Fruit fly (Drosophila melanogaster) whole organism, larva: Measurements from ENCODE around the gene CG42541.
"Not testable (repeated sequence)": the region's sequence is repeated elsewhere in the genome, so short reads cannot be mapped to it uniquely, and the experiment has no call there.

Experiments used
- noc ChIP-seq: fragments of 200-800 bp; sonication (Bioruptor generic); optimal IDR thresholded peaks from 3 replicates; lab custom pipeline; 2019; ENCODE audit warnings: missing biosample characterization, mild to moderate bottlenecking, missing genetic modification characterization, moderate library complexity

CG42541 gene

DNA sequence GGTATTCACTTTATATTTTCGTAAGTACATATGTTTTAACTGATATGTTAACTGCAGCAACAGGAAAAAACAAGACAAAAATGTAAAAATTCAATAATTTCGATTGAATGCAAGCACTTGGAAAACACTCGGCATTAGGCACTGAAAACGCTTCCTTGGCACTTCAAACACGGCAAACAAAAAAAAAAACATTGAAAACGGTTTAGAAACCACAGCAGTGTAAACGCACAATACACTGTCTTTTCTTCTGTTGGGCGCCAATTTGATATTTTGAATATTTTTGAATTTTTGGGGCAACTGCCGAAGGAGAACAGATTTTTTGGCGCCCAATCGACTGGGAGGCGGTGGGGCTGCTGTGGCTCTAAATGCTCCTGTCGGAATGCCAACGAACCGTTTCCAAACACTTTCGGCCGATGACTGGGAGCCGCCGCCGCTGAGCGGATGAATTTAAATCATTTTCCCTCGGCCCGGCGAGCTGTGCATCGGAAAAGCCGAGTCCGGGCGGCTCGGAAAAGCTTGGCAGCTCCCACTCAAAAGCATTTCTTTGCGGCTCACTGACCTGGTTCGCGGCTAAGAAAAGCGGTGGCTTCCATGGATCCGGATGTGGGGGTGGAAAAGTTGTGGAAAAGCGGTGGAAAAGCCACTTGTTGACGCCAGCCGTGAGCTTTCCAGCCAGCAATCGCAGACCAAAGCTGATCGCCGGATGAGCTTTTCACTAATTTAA, at the start of gene CG42541:
CG42541 (minus strand) TSS at position 51 of the 724 bp plus-strand sequence.
- no peak for TF ChIP-seq noc (tag; lab: Kevin White, UChicago)

DNA sequence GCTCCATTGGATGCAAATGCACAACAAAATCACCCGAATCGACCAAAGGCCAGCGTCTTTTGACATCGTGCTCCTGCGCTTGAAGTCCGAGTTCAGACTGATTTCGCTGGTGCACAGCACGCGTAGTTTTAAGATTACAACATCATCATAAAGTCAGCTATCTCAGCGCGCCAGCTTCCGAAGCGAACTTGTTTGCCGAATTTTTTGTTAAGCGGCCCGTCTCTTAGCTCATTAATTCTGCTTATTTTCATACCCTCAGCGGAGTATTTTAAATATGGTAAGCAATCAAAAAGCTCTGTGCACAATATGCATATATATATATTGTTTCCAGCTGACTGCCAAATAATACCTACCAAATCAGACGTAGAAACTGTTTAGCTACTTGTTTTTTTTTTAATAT, 40.9 kb upstream of the CG42541 start, which contains the start of gene CG6414:
CG6414 (minus strand) TSS at position 101 of the 400 bp plus-strand sequence.
- no peak for TF ChIP-seq noc (tag; lab: Kevin White, UChicago)

dm6 chrX:3968346-3969044, 38.1 kb upstream of the CG42541 start, which contains the start of gene CG6428:
TSS of gene CG6428 (minus strand) at chrX:3968655.
- TF ChIP-seq noc (tag; lab: Kevin White, UChicago), result peak; percentile 45

dm6 chrX:3967613-3968012, 37.2 kb upstream of the CG42541 start:
- TF ChIP-seq noc (tag; lab: Kevin White, UChicago), result no peak

dm6 chrX:3964965-3965420, 34.6 kb upstream of the CG42541 start, which contains the start of gene lva:
TSS of gene lva (minus strand) at chrX:3965327.
- no peak for TF ChIP-seq noc (tag; lab: Kevin White, UChicago)

dm6 chrX:3950199-3950645, 19.8 kb upstream of the CG42541 start:
- TF ChIP-seq noc (tag; lab: Kevin White, UChicago), result no peak

dm6 chrX:3949409-3950178, 19.2 kb upstream of the CG42541 start:
- TF ChIP-seq noc (tag; lab: Kevin White, UChicago), result no peak

dm6 chrX:3948889-3949288, 18.5 kb upstream of the CG42541 start, which contains the start of gene Vap33:
TSS of gene Vap33 (plus strand) at chrX:3948975.
- TF ChIP-seq noc (tag; lab: Kevin White, UChicago), result no peak

dm6 chrX:3944743-3945142, 14.4 kb upstream of the CG42541 start, which contains the start of gene Gem4c:
TSS of gene Gem4c (plus strand) at chrX:3945043.
- not testable (repeated sequence) for TF ChIP-seq noc (tag; lab: Kevin White, UChicago)

DNA sequence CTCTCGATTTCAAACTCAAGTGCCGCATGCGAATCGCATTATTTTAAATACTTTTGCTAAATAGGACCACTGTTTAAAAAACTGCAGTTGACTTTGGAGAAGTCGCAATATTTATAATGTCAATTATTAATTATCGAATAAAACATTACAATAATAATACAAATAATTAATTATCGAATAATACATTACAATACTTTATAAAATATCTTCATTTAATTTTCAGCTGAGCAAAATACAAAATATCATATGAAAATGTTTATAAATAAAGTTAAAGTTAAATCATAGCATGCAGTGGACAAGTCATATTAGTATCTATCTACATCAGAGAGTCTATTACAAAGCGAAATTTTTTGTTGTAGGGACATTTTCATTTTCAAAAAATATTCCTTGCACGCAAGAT, 10.2 kb upstream of the CG42541 start, which contains the start of gene Gem4b:
Gem4b (plus strand) TSS at position 301 of the 400 bp plus-strand sequence.
- TF ChIP-seq noc (tag; lab: Kevin White, UChicago), result not testable (repeated sequence)

DNA sequence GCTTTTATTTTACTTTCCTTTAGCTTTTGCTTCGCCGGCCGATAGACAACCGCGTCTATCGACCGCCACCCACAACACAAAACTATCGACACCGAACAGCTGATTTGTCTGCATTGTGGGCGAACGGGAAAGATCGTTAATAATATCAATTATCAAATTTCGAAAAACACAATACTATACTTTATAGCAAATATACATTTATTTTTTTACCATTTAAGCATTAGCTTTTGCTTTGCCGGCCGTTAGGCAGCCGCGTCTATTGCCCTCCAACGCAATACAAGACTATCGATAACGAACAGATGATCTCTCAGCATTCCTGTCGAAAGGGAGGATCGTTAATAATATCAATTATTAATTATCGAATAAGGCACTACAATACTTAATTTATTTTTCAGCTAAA, 5.8 kb upstream of the CG42541 start, which contains the start of the genes CG2938 and Glos:
CG2938 (minus strand) TSS at position 296 of the 400 bp plus-strand sequence.
Glos (plus strand) TSS at position 344 of the 400 bp plus-strand sequence.
- TF ChIP-seq noc (tag; lab: Kevin White, UChicago), result no peak

dm6 chrX:3931669-3932068, 1.3 kb upstream of the CG42541 start:
- no peak for TF ChIP-seq noc (tag; lab: Kevin White, UChicago)

dm6 chrX:3928520-3928919, 1.9 kb downstream of the CG42541 start:
- no peak for TF ChIP-seq noc (tag; lab: Kevin White, UChicago)

DNA sequence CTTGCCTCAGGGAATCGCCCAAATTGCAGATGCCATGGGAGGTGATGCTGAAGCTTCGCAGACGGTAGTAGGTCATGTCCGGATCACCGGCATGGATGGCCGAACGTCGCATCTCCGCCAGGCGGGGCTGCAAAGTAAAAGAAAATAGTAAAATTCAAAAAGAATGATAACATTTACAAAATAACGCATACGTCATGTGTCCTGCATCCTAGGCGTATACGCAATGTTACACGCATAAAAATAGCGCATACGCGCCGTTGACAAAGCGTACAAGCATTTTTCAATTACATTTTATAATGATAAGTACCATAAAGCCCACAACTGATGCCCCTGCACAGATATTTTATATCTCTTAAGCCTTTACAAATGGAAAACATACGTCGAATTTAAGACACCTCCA, 28.5 kb downstream of the CG42541 start:
- TF ChIP-seq noc (tag; lab: Kevin White, UChicago), result no peak

DNA sequence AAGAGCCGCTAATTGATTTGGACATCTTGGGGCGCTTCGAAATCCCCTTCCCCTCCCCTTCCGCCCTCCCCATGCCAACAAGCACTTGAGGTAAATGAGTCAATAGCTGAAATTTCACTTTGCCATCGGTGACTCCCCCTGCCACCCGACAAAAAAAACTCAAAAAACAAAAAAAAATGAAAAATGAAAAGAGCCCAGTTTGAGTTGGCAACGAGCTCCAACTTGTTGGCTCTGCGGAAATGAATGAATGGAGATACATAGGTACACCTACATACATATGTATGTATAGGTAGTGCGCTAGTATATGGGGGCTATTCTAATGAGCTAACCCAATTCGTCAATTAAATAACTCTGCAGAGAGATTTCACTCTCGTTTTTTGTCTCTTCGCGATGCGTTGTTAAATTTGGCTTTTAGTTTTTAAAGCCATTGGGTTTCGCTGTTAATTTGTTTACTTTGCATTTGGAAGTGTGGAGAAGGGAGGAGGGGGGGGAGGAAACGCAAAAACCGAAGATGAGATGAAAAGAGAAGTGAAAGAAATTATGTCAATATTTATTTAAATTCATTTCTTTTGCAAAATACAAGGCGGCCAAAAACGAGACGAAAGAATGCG, 42.7 kb downstream of the CG42541 start:
- no peak for TF ChIP-seq noc (tag; lab: Kevin White, UChicago)
